Worm (Caenorhabditis elegans) whole organism, L4/young adult: Measurements from ENCODE around the gene W03G11.4.

Experiments used
- W03F9.2 ChIP-seq: fragments of 150-350 bp; optimal IDR thresholded peaks from 2 replicates; lab custom pipeline; 2014; ENCODE audit warnings: missing biosample characterization, missing genetic modification characterization
- dao-5 ChIP-seq: sonication (generic microtip); optimal IDR thresholded peaks from 2 replicates; lab custom pipeline; 2016; ENCODE audit warnings: missing genotype, missing genetic modification characterization, moderate library complexity, missing compliant biosample characterization
- him-1 ChIP-seq: sonication (generic microtip); optimal IDR thresholded peaks from 2 replicates; lab custom pipeline; 2016; ENCODE audit warnings: missing genotype, missing genetic modification reagents, missing genetic modification characterization, missing compliant biosample characterization

DNA sequence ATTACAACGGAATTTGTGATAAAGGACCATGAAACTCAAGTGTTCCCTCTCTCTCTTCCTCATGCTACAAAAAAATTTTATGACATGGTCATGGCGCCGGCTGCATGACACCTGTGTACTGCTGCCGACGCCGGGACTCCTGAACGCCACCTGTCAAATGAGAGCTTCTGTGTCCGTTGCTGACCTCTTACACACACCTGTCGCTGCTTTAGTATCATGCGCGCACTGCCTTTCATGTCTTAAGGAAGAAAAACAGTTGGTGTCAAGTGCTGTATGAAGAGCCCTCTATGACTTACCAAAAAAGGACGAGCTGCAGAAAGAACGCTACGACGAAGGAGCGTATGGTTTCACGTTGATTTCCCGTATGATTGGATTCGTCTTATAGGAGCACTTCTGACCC, 322 bp downstream of the W03G11.4 start:
- no peak for TF ChIP-seq dao-5 (tag; lab: Kevin White, UChicago)
- no peak for TF ChIP-seq him-1
- no peak for TF ChIP-seq W03F9.2 (tag; lab: Kevin White, UChicago)
